Fruit fly (Drosophila melanogaster) ovary, adult (tissue): Measurements from ENCODE around the gene Gr64b.

Experiments used
- CG17801 ChIP-seq: fragments of 200-800 bp; optimal IDR thresholded peaks from 2 replicates; lab custom pipeline; 2019; ENCODE audit warnings: missing biosample characterization, mild to moderate bottlenecking, missing genetic modification characterization, moderate library complexity; ENCODE audit not compliant: partially characterized antibody

Gene Gr64b

dm6 chr3L:4025738-4026505, 2.5 kb upstream of the Gr64b start, which contains the start of gene CG11594:
Gene CG11594, minus strand, starts transcription at chr3L:4026011.
- no peak for TF ChIP-seq CG17801 (GFP tag; lab: Kevin White, UChicago)

DNA sequence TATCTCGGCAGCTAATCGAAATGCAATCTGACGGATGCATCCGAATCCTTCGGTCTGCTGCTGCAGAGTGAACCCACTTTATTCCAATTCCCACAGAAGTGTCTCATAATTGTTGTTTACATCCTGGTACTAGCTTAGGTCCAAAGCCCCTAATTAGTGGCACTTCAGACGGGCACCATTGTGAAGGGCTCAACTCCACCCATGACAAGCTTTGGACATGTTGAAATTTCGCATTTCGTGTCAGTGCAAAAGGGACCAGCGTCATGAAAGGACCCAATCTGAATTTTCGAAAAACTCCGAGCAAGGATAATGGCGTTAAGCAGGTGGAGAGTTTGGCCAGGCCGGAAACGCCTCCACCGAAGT, 1.9 kb upstream of the Gr64b start, which contains the start of gene Gr64a:
Gr64a (plus strand) TSS at position 264 of the 363 bp plus-strand sequence.
- no peak for TF ChIP-seq CG17801 (GFP tag; lab: Kevin White, UChicago)

DNA sequence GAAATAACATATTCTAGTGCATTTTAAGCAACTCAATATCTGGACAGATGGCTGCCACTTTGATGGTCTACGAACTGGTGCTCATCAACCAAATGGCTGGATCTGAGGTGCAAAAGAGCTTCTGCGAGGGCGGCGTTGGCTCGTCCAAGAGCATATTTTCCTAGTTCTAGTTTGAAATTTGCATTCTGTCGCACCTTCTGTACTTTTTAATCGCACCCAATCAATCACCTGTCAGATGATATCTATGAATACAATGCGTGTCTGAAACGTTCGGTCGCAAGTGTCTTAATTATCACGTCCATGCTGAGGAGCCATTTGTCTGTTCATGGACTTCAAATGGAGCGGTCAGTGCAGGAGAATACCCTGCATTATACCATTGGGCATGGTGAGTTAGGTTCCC, 3.4 kb downstream of the Gr64b start, which contains the start of the genes Gr64d and Gr64e:
Gr64d (plus strand) TSS at position 301 of the 400 bp plus-strand sequence.
Gr64e (plus strand) TSS at position 380 of the 400 bp plus-strand sequence.
- no peak for TF ChIP-seq CG17801 (GFP tag; lab: Kevin White, UChicago)

- no peak for TF ChIP-seq CG17801 (GFP tag; lab: Kevin White, UChicago)
Observed at dm6 chr3L:4035499-4035898, 7.1 kb downstream of the Gr64b start, which contains the start of gene Gr64f. Gene Gr64f, plus strand, starts transcription at chr3L:4035799.

dm6 chr3L:4040247-4040925, 12.0 kb downstream of the Gr64b start, which contains the start of the genes CG11593 and Rcd5:
Gene CG11593, minus strand, starts transcription at chr3L:4040482.
Gene Rcd5, plus strand, starts transcription at chr3L:4040529.
- peak; percentile 23 for TF ChIP-seq CG17801 (GFP tag; lab: Kevin White, UChicago)

DNA sequence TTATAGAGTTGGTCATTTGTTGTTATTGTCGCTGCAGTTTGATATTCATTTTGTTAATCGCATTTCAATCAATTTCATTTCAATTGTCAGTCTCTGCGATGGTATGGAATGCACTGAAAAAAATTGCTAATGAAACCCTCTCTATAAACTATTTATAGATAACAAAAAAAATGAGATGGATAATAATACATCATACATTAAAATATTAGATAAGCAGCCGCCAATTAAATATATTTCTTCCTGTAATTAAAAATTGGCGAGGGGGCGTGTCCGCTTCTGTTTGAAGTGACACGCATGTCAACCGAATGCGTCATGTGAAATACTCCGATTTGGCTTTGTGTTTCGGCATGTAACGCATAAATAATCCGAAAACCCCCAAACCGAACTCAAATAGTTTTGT, 16.1 kb downstream of the Gr64b start:
- no peak for TF ChIP-seq CG17801 (GFP tag; lab: Kevin White, UChicago)

dm6 chr3L:4046289-4046688, 17.9 kb downstream of the Gr64b start, which contains the start of gene CG1136:
Gene CG1136, plus strand, starts transcription at chr3L:4046596.
- TF ChIP-seq CG17801 (GFP tag; lab: Kevin White, UChicago), result no peak

DNA sequence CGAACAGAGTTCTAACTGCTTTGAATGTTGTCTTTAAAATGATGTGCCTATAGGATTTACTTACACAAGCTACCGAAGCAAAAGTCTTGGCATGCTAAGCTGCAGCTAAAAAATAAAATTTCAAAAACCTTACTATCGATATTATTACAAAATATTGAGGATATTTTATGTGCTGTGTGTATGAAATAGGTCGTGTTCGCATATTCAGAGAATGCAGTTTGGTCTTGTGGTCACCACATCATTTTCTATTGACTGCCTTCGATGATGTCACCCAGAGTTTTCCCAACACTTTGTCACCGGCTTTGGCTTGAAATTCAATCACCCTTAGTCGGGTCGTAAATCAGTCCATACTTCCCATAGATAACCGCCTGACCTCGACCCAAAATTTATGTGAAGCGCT, 19.2 kb downstream of the Gr64b start, which contains the start of gene Dpy-30L2:
Dpy-30L2 (minus strand) TSS at position 101 of the 400 bp plus-strand sequence.
- no peak for TF ChIP-seq CG17801 (GFP tag; lab: Kevin White, UChicago)

DNA sequence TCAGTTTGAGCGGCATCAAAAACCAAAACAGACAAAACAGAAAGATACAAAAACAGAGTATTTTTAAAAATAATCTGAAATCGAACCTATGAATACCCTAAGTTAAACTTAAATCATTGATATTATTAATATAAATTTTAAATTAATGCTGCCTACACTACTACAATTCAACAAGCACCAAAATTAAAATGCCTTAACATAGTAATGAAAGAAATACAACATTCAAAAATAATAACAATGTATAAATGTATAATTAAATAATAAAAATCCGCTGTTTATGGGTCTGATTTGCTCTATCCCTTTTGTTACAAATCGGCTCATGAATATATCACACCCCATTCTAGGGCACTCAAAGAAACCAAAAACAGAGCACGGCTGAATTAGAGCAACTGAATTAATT, 20.7 kb downstream of the Gr64b start:
- no peak for TF ChIP-seq CG17801 (GFP tag; lab: Kevin White, UChicago)

DNA sequence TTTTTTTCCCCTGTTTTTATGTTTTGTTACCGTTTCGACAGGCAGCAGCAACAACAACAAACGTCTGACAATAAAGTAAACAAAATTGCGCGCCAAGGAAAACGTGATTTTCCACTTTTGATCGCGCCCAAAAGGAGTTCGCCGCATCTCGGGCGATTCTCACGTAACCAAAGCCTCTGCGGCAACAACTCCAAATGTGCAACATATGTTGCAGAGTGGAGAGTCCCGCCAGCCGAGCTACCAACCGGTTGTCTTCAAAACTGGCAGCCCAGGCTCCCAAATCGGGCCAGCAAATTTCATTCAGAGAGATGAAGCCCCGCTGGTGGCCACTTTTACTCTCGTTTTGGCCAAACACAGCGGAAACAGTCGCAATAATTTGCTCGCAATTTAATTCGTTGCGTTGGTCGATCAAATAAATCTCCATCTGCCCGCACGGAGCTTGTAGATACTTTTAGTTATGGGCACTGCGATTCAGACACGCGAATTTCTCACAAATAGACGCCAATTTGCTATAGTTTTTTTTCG, 27.1 kb downstream of the Gr64b start:
- TF ChIP-seq CG17801 (GFP tag; lab: Kevin White, UChicago), result no peak

dm6 chr3L:4056812-4057211, 28.4 kb downstream of the Gr64b start:
- TF ChIP-seq CG17801 (GFP tag; lab: Kevin White, UChicago), result no peak

DNA sequence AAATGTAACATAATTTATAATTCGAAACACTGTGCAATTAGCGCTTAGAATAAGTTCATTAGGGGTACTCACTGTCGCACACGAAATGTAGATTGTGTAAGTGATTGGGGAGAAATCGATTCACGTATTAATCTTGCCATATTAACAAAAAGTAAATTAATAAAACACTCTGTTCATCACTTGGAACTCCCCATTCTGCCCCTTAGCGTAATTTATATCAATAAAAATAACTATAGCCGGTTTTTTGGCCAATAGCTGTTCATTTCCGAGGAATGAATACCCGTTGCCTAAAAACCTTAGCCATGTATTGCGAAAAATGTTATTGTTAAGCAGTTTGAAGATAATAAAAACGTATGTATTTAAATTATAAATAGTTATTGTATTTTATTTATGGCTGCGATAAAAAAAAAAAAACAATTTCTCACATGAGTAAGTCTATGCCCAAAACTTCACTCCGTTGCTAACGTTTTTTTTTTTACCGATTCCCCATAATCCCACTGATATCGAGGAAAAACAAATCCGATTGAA, 31.0 kb downstream of the Gr64b start, which contains the start of gene Ugt305A1:
Ugt305A1 (plus strand) TSS at position 478 of the 528 bp plus-strand sequence.
- TF ChIP-seq CG17801 (GFP tag; lab: Kevin White, UChicago), result no peak

dm6 chr3L:4061921-4062474, 33.6 kb downstream of the Gr64b start, which contains the start of gene dib:
Gene dib, plus strand, starts transcription at chr3L:4062292.
- peak; percentile 22 for TF ChIP-seq CG17801 (GFP tag; lab: Kevin White, UChicago)

dm6 chr3L:4068368-4068767, 40.0 kb downstream of the Gr64b start:
- TF ChIP-seq CG17801 (GFP tag; lab: Kevin White, UChicago), result no peak
